Fruit fly (Drosophila melanogaster) whole organism, embryonic: ENCODE data around the gene CG42542.

Experiments
- CG10209 ChIP-seq: fragments of 200-800 bp; sonication (Bioruptor generic); optimal IDR thresholded peaks from 3 replicates; lab custom pipeline; 2017; ENCODE audit warnings: missing biosample characterization, mild to moderate bottlenecking, missing genetic modification characterization, missing genetic modification reagents
- CG10267 ChIP-seq: fragments of 200-800 bp; sonication (Bioruptor generic); optimal IDR thresholded peaks from 2 replicates; lab custom pipeline; 2018; ENCODE audit warnings: missing biosample characterization, mild to moderate bottlenecking, missing genetic modification characterization, moderate library complexity
- CG10274 ChIP-seq: fragments of 200-800 bp; sonication (Bioruptor generic); optimal IDR thresholded peaks from 3 replicates; lab custom pipeline; 2017; ENCODE audit warnings: missing biosample characterization, mild to moderate bottlenecking, missing genetic modification characterization
- CG14710 ChIP-seq: fragments of 200-800 bp; sonication (Bioruptor generic); optimal IDR thresholded peaks from 3 replicates; lab custom pipeline; 2019; ENCODE audit warnings: missing biosample characterization, mild to moderate bottlenecking, missing genetic modification characterization, moderate library complexity
- CG1529 ChIP-seq: fragments of 200-800 bp; sonication (Bioruptor generic); optimal IDR thresholded peaks from 3 replicates; lab custom pipeline; 2018; ENCODE audit warnings: missing biosample characterization, missing genetic modification characterization
- CG16779 ChIP-seq: fragments of 200-800 bp; sonication (Bioruptor generic); IDR thresholded peaks from 2 replicates; pipeline ENCODE4 v1.3.6; 2022; ENCODE audit warnings: missing biosample characterization, missing genetic modification characterization
- CG2116 ChIP-seq: fragments of 200-800 bp; sonication (Bioruptor generic); optimal IDR thresholded peaks from 3 replicates; lab custom pipeline; 2018; ENCODE audit warnings: missing biosample characterization, mild to moderate bottlenecking, missing genetic modification characterization
- CG2120 ChIP-seq: fragments of 200-800 bp; sonication (Bioruptor generic); optimal IDR thresholded peaks from 3 replicates; lab custom pipeline; 2016; ENCODE audit warnings: missing biosample characterization, missing genetic modification characterization
- CG2199 ChIP-seq: fragments of 200-800 bp; sonication (Bioruptor generic); IDR thresholded peaks from 3 replicates; pipeline ENCODE4 v1.3.6; 2022; ENCODE audit warnings: missing biosample characterization, missing genetic modification characterization
- CG2202 ChIP-seq: fragments of 200-800 bp; sonication (Bioruptor generic); optimal IDR thresholded peaks from 2 replicates; lab custom pipeline; 2018; ENCODE audit warnings: missing biosample characterization, mild to moderate bottlenecking, missing genetic modification characterization
- CG2875 ChIP-seq: fragments of 200-800 bp; sonication (Bioruptor generic); optimal IDR thresholded peaks from 2 replicates; lab custom pipeline; 2017; ENCODE audit warnings: missing biosample characterization, mild to moderate bottlenecking, missing genetic modification characterization, missing genetic modification reagents
- CG31441 ChIP-seq: fragments of 200-800 bp; sonication (Bioruptor generic); IDR thresholded peaks from 2 replicates; pipeline ENCODE4 v1.3.6; 2022; ENCODE audit warnings: missing biosample characterization, missing genetic modification characterization
- CG34376 ChIP-seq: fragments of 200-800 bp; sonication (Bioruptor generic); optimal IDR thresholded peaks from 2 replicates; lab custom pipeline; 2018; ENCODE audit warnings: missing biosample characterization, mild to moderate bottlenecking, missing genetic modification characterization
- CG34422 ChIP-seq: fragments of 200-800 bp; sonication (Bioruptor generic); IDR thresholded peaks from 3 replicates; pipeline ENCODE4 v1.3.6; 2022; ENCODE audit warnings: missing biosample characterization, missing genetic modification characterization
- CG4282 ChIP-seq: fragments of 200-800 bp; sonication (Bioruptor generic); optimal IDR thresholded peaks from 2 replicates; lab custom pipeline; 2016; ENCODE audit warnings: missing biosample characterization, missing genetic modification characterization
- CG4730 ChIP-seq: fragments of 200-800 bp; sonication (Bioruptor generic); IDR thresholded peaks from 2 replicates; pipeline ENCODE4 v1.3.6; 2022; ENCODE audit warnings: missing biosample characterization, missing genetic modification characterization
- CG4820 ChIP-seq: fragments of 200-800 bp; sonication (Bioruptor generic); optimal IDR thresholded peaks from 3 replicates; lab custom pipeline; 2016; ENCODE audit warnings: missing biosample characterization, missing genetic modification characterization
- CG6813 ChIP-seq: fragments of 200-800 bp; sonication (Bioruptor generic); optimal IDR thresholded peaks from 2 replicates; lab custom pipeline; 2017; ENCODE audit warnings: missing biosample characterization, missing genetic modification characterization, mild to moderate bottlenecking, moderate library complexity, missing genetic modification reagents
- CG7271 ChIP-seq: fragments of 200-800 bp; sonication (Bioruptor generic); optimal IDR thresholded peaks from 2 replicates; lab custom pipeline; 2018; ENCODE audit warnings: missing biosample characterization, mild to moderate bottlenecking, missing genetic modification characterization, moderate library complexity
- CG7839 ChIP-seq: fragments of 200-800 bp; sonication (Bioruptor generic); optimal IDR thresholded peaks from 3 replicates; lab custom pipeline; 2018; ENCODE audit warnings: missing biosample characterization, mild to moderate bottlenecking, missing genetic modification characterization, moderate library complexity
- CG9215 ChIP-seq: fragments of 200-800 bp; sonication (Bioruptor generic); IDR thresholded peaks from 2 replicates; pipeline ENCODE4 v1.3.6; 2022; ENCODE audit warnings: missing biosample characterization, missing genetic modification characterization
- CG9437 ChIP-seq: fragments of 200-800 bp; sonication (Bioruptor generic); optimal IDR thresholded peaks from 2 replicates; lab custom pipeline; 2018; ENCODE audit warnings: missing biosample characterization, mild to moderate bottlenecking, missing genetic modification characterization
- Chrac-16 ChIP-seq: fragments of 200-800 bp; sonication (Bioruptor generic); optimal IDR thresholded peaks from 3 replicates; lab custom pipeline; 2016; ENCODE audit warnings: missing biosample characterization, missing genetic modification characterization
- Dll ChIP-seq: fragments of 200-800 bp; sonication (Bioruptor generic); IDR thresholded peaks from 4 replicates; pipeline ENCODE4 v1.3.6; 2022; ENCODE audit warnings: missing biosample characterization, missing genetic modification characterization; ENCODE audit not compliant: partially characterized antibody
- Dp ChIP-seq: fragments of 200-800 bp; sonication (Bioruptor generic); optimal IDR thresholded peaks from 2 replicates; lab custom pipeline; 2018; ENCODE audit warnings: missing biosample characterization, mild to moderate bottlenecking, missing genetic modification characterization, moderate library complexity
- E2f2 ChIP-seq: fragments of 200-800 bp; sonication (Bioruptor generic); IDR thresholded peaks from 2 replicates; pipeline ENCODE4 v1.3.6; 2022; ENCODE audit warnings: missing biosample characterization, missing genetic modification characterization
- Ets97D ChIP-seq: fragments of 200-800 bp; sonication (Bioruptor generic); optimal IDR thresholded peaks from 3 replicates; lab custom pipeline; 2016; ENCODE audit warnings: missing biosample characterization, missing genetic modification characterization
- Fer3 ChIP-seq: fragments of 200-800 bp; sonication (Bioruptor generic); optimal IDR thresholded peaks from 2 replicates; lab custom pipeline; 2018; ENCODE audit warnings: missing biosample characterization, mild to moderate bottlenecking, missing genetic modification characterization, moderate library complexity
- HLHmδ ChIP-seq: fragments of 200-800 bp; sonication (Bioruptor generic); optimal IDR thresholded peaks from 2 replicates; lab custom pipeline; 2018; ENCODE audit warnings: missing biosample characterization, mild to moderate bottlenecking, missing genetic modification characterization, moderate library complexity
- MBD-R2 ChIP-seq: fragments of 200-800 bp; sonication (Bioruptor generic); IDR thresholded peaks from 2 replicates; pipeline ENCODE4 v1.3.6; 2022; ENCODE audit warnings: missing biosample characterization, missing genetic modification characterization
- Myb ChIP-seq: fragments of 200-800 bp; sonication (Bioruptor generic); optimal IDR thresholded peaks from 2 replicates; lab custom pipeline; 2016; ENCODE audit warnings: missing biosample characterization, missing genetic modification characterization
- Nf-YA ChIP-seq: fragments of 200-800 bp; sonication (Bioruptor generic); IDR thresholded peaks from 2 replicates; pipeline ENCODE4 v1.3.6; 2022; ENCODE audit warnings: missing biosample characterization, missing genetic modification characterization
- Scr ChIP-seq: fragments of 200-800 bp; sonication (Bioruptor generic); IDR thresholded peaks from 2 replicates; pipeline ENCODE4 v1.3.6; 2022; ENCODE audit warnings: missing biosample characterization, missing genetic modification characterization; ENCODE audit not compliant: partially characterized antibody
- Tbp ChIP-seq: fragments of >200 bp; optimal IDR thresholded peaks from 2 replicates; lab custom pipeline; 2018; ENCODE audit warnings: missing biosample characterization, missing genetic modification characterization
- Usf ChIP-seq: fragments of 200-800 bp; sonication (Bioruptor generic); optimal IDR thresholded peaks from 2 replicates; lab custom pipeline; 2017; ENCODE audit warnings: missing genotype, missing biosample characterization, missing genetic modification characterization
- Xbp1 ChIP-seq: fragments of 200-800 bp; sonication (Bioruptor generic); optimal IDR thresholded peaks from 3 replicates; lab custom pipeline; 2016; ENCODE audit warnings: missing biosample characterization, mild to moderate bottlenecking, missing genetic modification characterization
- YL-1 ChIP-seq: fragments of 200-800 bp; sonication (Bioruptor generic); optimal IDR thresholded peaks from 3 replicates; lab custom pipeline; 2017; ENCODE audit warnings: missing biosample characterization, mild to moderate bottlenecking, missing genetic modification characterization
- crol ChIP-seq: fragments of 200-800 bp; sonication (Bioruptor generic); IDR thresholded peaks from 2 replicates; pipeline ENCODE4 v1.3.6; 2022; ENCODE audit warnings: missing biosample characterization, missing genetic modification characterization
- en ChIP-seq: fragments of 200-800 bp; sonication (Bioruptor generic); optimal IDR thresholded peaks from 2 replicates; lab custom pipeline; 2016; ENCODE audit warnings: missing biosample characterization, missing genetic modification characterization
- exex ChIP-seq: fragments of 200-800 bp; sonication (Bioruptor generic); optimal IDR thresholded peaks from 4 replicates; lab custom pipeline; 2018; ENCODE audit warnings: missing biosample characterization, mild to moderate bottlenecking, missing genetic modification characterization, moderate library complexity
- fru ChIP-seq: fragments of >200 bp; optimal IDR thresholded peaks from 2 replicates; lab custom pipeline; 2017
- gcm2 ChIP-seq: fragments of 200-800 bp; sonication (Bioruptor generic); optimal IDR thresholded peaks from 2 replicates; lab custom pipeline; 2016; ENCODE audit warnings: missing biosample characterization, missing genetic modification characterization
- her ChIP-seq: fragments of 200-800 bp; sonication (Bioruptor generic); optimal IDR thresholded peaks from 2 replicates; lab custom pipeline; 2016; ENCODE audit warnings: missing biosample characterization, missing genetic modification characterization
- lola ChIP-seq, 3 experiments: fragments of >200 bp in 2 of 3; fragments of 200-800 bp in 1 of 3; sonication (Bioruptor generic) in 1 of 3; optimal IDR thresholded peaks; 2 replicates each; lab custom pipeline; 2017 to 2019; ENCODE audit warnings: missing biosample characterization in 3 of 3, missing genetic modification characterization in 3 of 3, mild to moderate bottlenecking in 1 of 3, moderate library complexity in 1 of 3
- ro ChIP-seq: fragments of 200-800 bp; sonication (Bioruptor generic); IDR thresholded peaks from 2 replicates; pipeline ENCODE4 v1.3.6; 2022; ENCODE audit warnings: missing biosample characterization, missing genetic modification characterization
- run ChIP-seq: fragments of 200-800 bp; sonication (Bioruptor generic); optimal IDR thresholded peaks from 3 replicates; lab custom pipeline; 2018; ENCODE audit warnings: missing biosample characterization, mild to moderate bottlenecking, missing genetic modification characterization
- sens-2 ChIP-seq: fragments of 200-800 bp; sonication (Bioruptor generic); IDR thresholded peaks from 2 replicates; pipeline ENCODE4 v1.3.6; 2022; ENCODE audit warnings: missing biosample characterization, missing genetic modification characterization
- seq ChIP-seq: fragments of 200-800 bp; sonication (Bioruptor generic); IDR thresholded peaks from 2 replicates; pipeline ENCODE4 v1.3.6; 2022; ENCODE audit warnings: missing biosample characterization, missing genetic modification characterization
- slbo ChIP-seq: fragments of 200-800 bp; sonication (Bioruptor generic); IDR thresholded peaks from 2 replicates; pipeline ENCODE4 v1.3.6; 2022; ENCODE audit warnings: missing biosample characterization, missing genetic modification characterization
- slp2 ChIP-seq: fragments of 200-800 bp; sonication (Bioruptor generic); optimal IDR thresholded peaks from 2 replicates; lab custom pipeline; 2016; ENCODE audit warnings: missing biosample characterization, missing genetic modification characterization
- toy ChIP-seq: fragments of 200-800 bp; sonication (Bioruptor generic); IDR thresholded peaks from 2 replicates; pipeline ENCODE4 v1.3.6; 2022; ENCODE audit warnings: missing biosample characterization, missing genetic modification characterization
- z ChIP-seq: fragments of 200-800 bp; sonication (Bioruptor generic); IDR thresholded peaks from 3 replicates; pipeline ENCODE4 v1.3.6; 2022; ENCODE audit warnings: missing biosample characterization, missing genetic modification characterization

CG42542 gene

DNA sequence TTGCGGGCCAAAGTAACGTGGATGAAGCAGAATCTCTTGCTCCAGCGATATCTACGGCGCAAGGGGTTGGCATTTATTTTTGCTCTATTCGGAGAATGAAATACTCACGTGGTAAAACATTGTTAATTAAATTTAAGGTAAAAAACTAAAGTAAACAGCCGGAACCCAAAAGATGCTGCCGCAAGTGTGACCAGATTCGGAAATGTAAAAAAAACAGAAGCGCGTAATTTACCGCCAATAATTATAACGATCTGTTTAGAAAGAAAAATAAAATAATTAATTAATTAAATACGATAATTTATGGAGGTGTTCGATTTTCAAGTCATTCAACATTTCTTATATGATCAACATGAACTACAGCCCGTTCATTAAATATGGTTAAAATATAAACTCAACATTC, 26.6 kb downstream of the CG42542 start, which contains the start of gene Polr2G:
Polr2G (minus strand) TSS at position 208 of the 400 bp plus-strand sequence.
- TF ChIP-seq Nf-YA (no peak), ro (GFP tag; lab: Robert Waterston, UW) (no peak), CG10209 (GFP tag; lab: Kevin White, UChicago) (no peak), CG2116 (GFP tag; lab: Kevin White, UChicago) (peak; percentile 19), Chrac-16 (GFP tag; lab: Kevin White, UChicago) (no peak), run (tag; lab: Kevin White, UChicago) (no peak), Ets97D (GFP tag; lab: Kevin White, UChicago) (peak; percentile 4), CG10267 (tag; lab: Kevin White, UChicago) (peak; percentile 10), fru (lab: Kevin White, UChicago) (no peak), CG4820 (GFP tag; lab: Kevin White, UChicago) (no peak), her (GFP tag; lab: Kevin White, UChicago) (no peak), Xbp1 (GFP tag; lab: Kevin White, UChicago) (no peak), Tbp (GFP tag; lab: Kevin White, UChicago) (no peak), Dp (GFP tag; lab: Kevin White, UChicago) (peak; percentile 67), HLHmδ (GFP tag; lab: Kevin White, UChicago) (no peak), CG4282 (GFP tag; lab: Kevin White, UChicago) (no peak), Scr (GFP tag; lab: Robert Waterston, UW) (peak; percentile 15; the same call in 1 of the 2 replicates), en (GFP tag; lab: Kevin White, UChicago) (no peak), CG9437 (GFP tag; lab: Kevin White, UChicago) (no peak), CG16779 (no peak), CG14710 (peak; percentile 10), CG9215 (GFP tag; lab: Robert Waterston, UW) (no peak), CG10274 (no peak), Dll (GFP tag; lab: Robert Waterston, UW) (peak; percentile 28; the same call in 1 of the 4 replicates), toy (GFP tag; lab: Robert Waterston, UW) (no peak), Myb (GFP tag; lab: Kevin White, UChicago) (no peak), CG7839 (tag; lab: Kevin White, UChicago) (no peak), CG2875 (GFP tag; lab: Kevin White, UChicago) (no peak), gcm2 (GFP tag; lab: Kevin White, UChicago) (no peak), crol (GFP tag; lab: Robert Waterston, UW) (no peak), CG2199 (GFP tag; lab: Robert Waterston, UW) (no peak), Usf (GFP tag; lab: Kevin White, UChicago) (no peak), slp2 (GFP tag; lab: Kevin White, UChicago) (no peak), CG7271 (tag; lab: Kevin White, UChicago) (no peak), E2f2 (GFP tag; lab: Robert Waterston, UW) (peak; percentile 67), MBD-R2 (peak; percentile 70), slbo (GFP tag; lab: Robert Waterston, UW) (no peak), CG1529 (GFP tag; lab: Kevin White, UChicago) (no peak), exex (tag; lab: Kevin White, UChicago) (no peak), CG4730 (no peak), CG34422 (peak; percentile 13; the same call in 1 of the 3 replicates), CG31441 (no peak), seq (GFP tag; lab: Robert Waterston, UW) (no peak), z (GFP tag; lab: Robert Waterston, UW) (no peak), sens-2 (GFP tag; lab: Robert Waterston, UW) (no peak), Fer3 (tag; lab: Kevin White, UChicago) (no peak), CG6813 (no peak), YL-1 (GFP tag; lab: Kevin White, UChicago) (peak; percentile 34), CG34376 (GFP tag; lab: Kevin White, UChicago) (no peak), lola (GFP tag; optimal IDR thresholded peaks at IDR 0.05; lab: Kevin White, UChicago) (no peak), CG2202 (tag; lab: Kevin White, UChicago) (no peak), CG2120 (GFP tag; lab: Kevin White, UChicago) (no peak)
